Worm (Caenorhabditis elegans): Measurements from ENCODE around the gene B0024.13.

Gene B0024.13

DNA sequence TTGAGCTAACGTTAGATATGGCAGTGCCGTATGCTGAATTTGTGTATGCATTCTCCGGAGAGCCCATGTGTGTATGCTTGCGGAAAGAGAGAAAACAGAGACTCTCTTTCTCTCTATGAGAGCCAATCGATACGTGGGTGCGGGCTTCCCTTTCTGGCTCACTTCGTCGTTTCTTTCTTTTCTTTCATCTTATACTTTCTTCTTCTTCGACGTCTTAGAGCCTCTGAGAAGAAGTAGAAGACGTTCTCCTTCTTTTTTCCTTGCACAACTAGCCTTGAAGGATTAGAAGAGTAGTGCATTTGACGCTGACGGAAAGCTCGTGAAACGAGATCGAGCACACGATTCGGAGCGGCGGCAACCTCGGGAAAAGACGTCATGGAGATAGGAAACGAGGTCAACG lies 46.7 kb upstream of the B0024.13 start (continued):
- TF ChIP-seq nhr-85 (tag) (no peak), fkh-8 (tag; optimal IDR thresholded peaks at IDR 0.05) (peak; percentile 79), mep-1 (tag; optimal IDR thresholded peaks at IDR 0.05) (peak; percentile 15)

DNA sequence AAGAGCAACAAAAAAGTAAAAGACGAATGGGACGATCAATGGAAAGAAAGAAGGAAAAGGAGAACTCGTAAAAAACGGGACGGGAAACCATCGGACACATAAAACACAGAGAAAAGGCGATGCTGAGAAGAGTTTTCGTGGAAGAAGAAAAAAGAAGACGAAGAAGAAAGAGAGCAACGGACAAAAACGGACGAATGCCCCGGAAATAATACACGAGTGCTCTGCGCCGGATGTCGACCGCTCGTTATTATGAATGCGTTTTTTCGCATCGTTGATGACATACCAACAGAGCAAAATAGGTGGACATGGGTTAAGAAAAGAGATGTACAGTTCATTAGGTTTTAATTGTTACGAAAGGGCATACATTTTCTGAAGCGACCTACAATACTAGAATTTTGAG lies 44.9 kb upstream of the B0024.13 start, which contains the start of gene Y22F5A.11:
TSS of gene Y22F5A.11 (minus strand) at position 28 of the 400 bp plus-strand sequence.
- TF ChIP-seq isw-1 (GFP tag; IDR thresholded peaks at IDR 0.05) = no peak
- TF ChIP-seq fkh-10 (GFP tag; optimal IDR thresholded peaks at IDR 0.05) = peak; percentile 4
- TF ChIP-seq lin-14 (GFP tag; optimal IDR thresholded peaks at IDR 0.05) = peak; percentile 55

DNA sequence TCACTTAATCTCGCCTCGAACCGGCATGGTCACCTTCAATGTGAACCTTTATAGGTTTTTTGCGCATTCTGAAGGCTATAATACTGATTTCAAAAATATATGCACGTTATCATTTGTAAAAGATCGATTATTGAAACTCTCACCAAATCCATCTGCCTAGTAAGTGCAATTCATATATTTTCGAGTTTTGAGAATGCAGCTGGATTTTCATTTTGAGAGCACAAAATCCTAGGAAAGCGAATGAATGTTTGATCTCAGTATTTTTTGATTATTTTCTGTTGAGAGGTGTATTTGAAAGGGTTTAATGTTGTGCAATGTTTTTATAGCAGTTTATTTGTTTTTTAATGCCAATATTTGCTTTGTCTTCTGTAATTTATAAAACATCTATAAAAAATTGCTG lies 44.5 kb upstream of the B0024.13 start:
- TF ChIP-seq hlh-4 (tag; optimal IDR thresholded peaks at IDR 0.05) = peak; percentile 99
- peak; percentile 43 for TF ChIP-seq nhr-71 (tag; optimal IDR thresholded peaks at IDR 0.05)
- peak; percentile 39 for TF ChIP-seq fkh-8 (tag; optimal IDR thresholded peaks at IDR 0.05)
- TF ChIP-seq dsc-1 (tag; optimal IDR thresholded peaks at IDR 0.05) = peak; percentile 29
- TF ChIP-seq xbp-1 (tag; optimal IDR thresholded peaks at IDR 0.05) = no peak

DNA sequence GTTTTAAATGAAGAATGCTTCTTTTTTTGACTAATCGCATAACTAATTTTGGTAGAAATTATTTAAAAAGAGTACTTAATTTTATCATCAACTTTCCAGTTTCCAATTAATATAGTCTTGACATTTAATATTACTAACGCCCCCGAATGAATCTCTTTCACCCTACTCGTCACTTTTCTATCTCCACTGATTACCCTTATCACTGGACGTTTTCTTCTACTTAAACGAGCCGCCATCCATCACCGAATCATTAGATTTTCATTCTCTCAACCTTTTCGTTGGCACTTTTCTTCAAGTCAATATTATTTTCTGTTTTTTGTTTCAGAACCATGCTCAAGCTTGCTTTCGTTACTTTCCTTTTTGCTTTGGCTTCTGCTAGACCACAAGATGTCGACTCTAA lies 42.9 kb upstream of the B0024.13 start, which contains the start of gene lys-1:
TSS of gene lys-1 (plus strand) at position 326 of the 400 bp plus-strand sequence.
- TF ChIP-seq rnt-1 (tag; optimal IDR thresholded peaks at IDR 0.05) = no peak
- TF ChIP-seq blmp-1 (tag; optimal IDR thresholded peaks at IDR 0.05) = no peak
- TF ChIP-seq tlp-1 (tag; optimal IDR thresholded peaks at IDR 0.05) = peak; percentile 21
- no peak for TF ChIP-seq lin-13 (GFP tag; optimal IDR thresholded peaks at IDR 0.05)
- TF ChIP-seq sox-4 (tag; optimal IDR thresholded peaks at IDR 0.05) = no peak
- no peak for TF ChIP-seq nhr-77 (tag; optimal IDR thresholded peaks at IDR 0.05)
- no peak for TF ChIP-seq efl-1 (optimal IDR thresholded peaks at IDR 0.05)
- TF ChIP-seq efl-1 (GFP tag; optimal IDR thresholded peaks at IDR 0.05 in 1 of 2) = peak in 1 of 2 experiments; percentile 22
- no peak for TF ChIP-seq pag-3 (tag; optimal IDR thresholded peaks at IDR 0.05; ENCODE audit: borderline replicate concordance, insufficient read depth)
- TF ChIP-seq nhr-28 (tag; optimal IDR thresholded peaks at IDR 0.05) = no peak
- TF ChIP-seq skn-1 (tag; optimal IDR thresholded peaks at IDR 0.05) = no peak
- peak; percentile 54 for TF ChIP-seq elt-2 (tag; optimal IDR thresholded peaks at IDR 0.05)

DNA sequence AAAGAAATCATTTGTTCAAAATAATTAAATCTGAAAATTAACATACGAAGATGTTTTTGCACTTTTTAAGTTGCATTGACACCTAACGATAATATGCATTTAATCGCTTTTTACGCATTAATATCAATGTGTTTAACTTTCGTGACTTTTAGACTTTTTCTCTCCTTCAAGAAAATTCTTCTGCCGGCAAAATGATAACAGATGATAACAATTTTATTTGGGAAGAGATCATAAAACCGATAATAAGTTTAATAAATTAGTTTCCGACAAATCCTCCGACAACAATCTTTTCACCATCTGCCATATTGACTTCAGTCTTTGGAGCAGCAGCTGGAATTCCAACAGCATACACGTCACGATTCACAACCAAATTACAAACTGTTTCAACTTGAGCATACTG lies 40.4 kb upstream of the B0024.13 start:
- TF ChIP-seq unc-30 (tag; optimal IDR thresholded peaks at IDR 0.05) (no peak), mdl-1 (tag; optimal IDR thresholded peaks at IDR 0.05) (no peak), tlp-1 (tag; optimal IDR thresholded peaks at IDR 0.05) (peak; percentile 63), elt-2 (tag; optimal IDR thresholded peaks at IDR 0.05) (peak; percentile 86), rnt-1 (tag; optimal IDR thresholded peaks at IDR 0.05) (no peak), hlh-17 (GFP tag; optimal IDR thresholded peaks at IDR 0.05; ENCODE audit: borderline replicate concordance) (no peak), hpl-2 (GFP tag; optimal IDR thresholded peaks at IDR 0.05) (no peak), ceh-90 (tag; optimal IDR thresholded peaks at IDR 0.05) (no peak), F16B12.6 (tag; optimal IDR thresholded peaks at IDR 0.05) (no peak)

DNA sequence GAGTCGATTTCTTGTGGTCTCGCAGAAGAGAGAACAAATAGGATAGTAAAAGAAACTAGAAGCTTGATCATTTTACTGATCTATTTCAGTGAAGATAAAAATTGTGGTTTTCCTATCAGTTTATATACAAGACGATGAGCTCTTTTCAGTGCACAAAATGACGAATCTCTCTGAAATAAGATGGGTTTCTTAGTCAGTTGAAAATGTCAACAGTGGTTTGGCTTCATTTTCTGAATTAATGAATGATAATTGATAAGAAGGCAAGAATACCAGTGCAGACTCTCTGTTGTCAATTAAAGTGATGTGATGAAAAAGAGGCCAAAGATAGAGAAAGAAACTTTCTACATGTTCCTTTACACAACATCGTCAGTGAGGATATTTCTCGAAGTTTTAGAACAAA lies 39.1 kb upstream of the B0024.13 start, which contains the start of gene lys-2:
TSS of gene lys-2 (minus strand) at position 101 of the 400 bp plus-strand sequence.
- TF ChIP-seq nhr-90 (tag; optimal IDR thresholded peaks at IDR 0.05; ENCODE audit: poor library complexity) (no peak), xbp-1 (tag; optimal IDR thresholded peaks at IDR 0.05) (no peak), lin-13 (GFP tag; optimal IDR thresholded peaks at IDR 0.05) (no peak), Y116A8C.19 (tag; optimal IDR thresholded peaks at IDR 0.05; ENCODE audit: borderline replicate concordance) (no peak), mdl-1 (tag; optimal IDR thresholded peaks at IDR 0.05) (no peak), elt-3 (tag; optimal IDR thresholded peaks at IDR 0.05) (no peak), pax-3 (tag; optimal IDR thresholded peaks at IDR 0.05) (peak; percentile 4), elt-2 (tag; optimal IDR thresholded peaks at IDR 0.05) (peak; percentile 75), lin-15B (tag; optimal IDR thresholded peaks at IDR 0.05) (no peak), pqm-1 (tag; optimal IDR thresholded peaks at IDR 0.05) (peak; percentile 50), zip-4 (GFP tag; optimal IDR thresholded peaks at IDR 0.05) (no peak)
